Worm (Caenorhabditis elegans) whole organism, L2 larva: ENCODE results near the gene W05E10.5.

Source experiments
- C34F6.9 ChIP-seq: fragments of 150-350 bp; optimal IDR thresholded peaks from 2 replicates; lab custom pipeline; 2014; ENCODE audit warnings: missing biosample characterization, missing genetic modification characterization
- F13H6.1 ChIP-seq: sonication (generic microtip); optimal IDR thresholded peaks from 2 replicates; lab custom pipeline; 2016; ENCODE audit warnings: missing genetic modification characterization, missing compliant biosample characterization
- R02D3.7 ChIP-seq: fragments of 150-350 bp; optimal IDR thresholded peaks from 2 replicates; lab custom pipeline; 2014; ENCODE audit warnings: missing biosample characterization, missing genetic modification characterization
- ZK546.5 ChIP-seq: sonication (generic microtip); optimal IDR thresholded peaks from 2 replicates; lab custom pipeline; 2017; ENCODE audit warnings: missing biosample characterization, missing genetic modification characterization
- alr-1 ChIP-seq: fragments of 150-350 bp; optimal IDR thresholded peaks from 2 replicates; lab custom pipeline; 2014; ENCODE audit warnings: missing biosample characterization, missing genetic modification characterization
- aly-2 ChIP-seq: fragments of 150-350 bp; optimal IDR thresholded peaks from 2 replicates; lab custom pipeline; 2014; ENCODE audit warnings: missing biosample characterization, missing genetic modification characterization
- ama-1 ChIP-seq: fragments of 150-350 bp; optimal IDR thresholded peaks from 2 replicates; lab custom pipeline; 2018; ENCODE audit warnings: inconsistent platforms
- blmp-1 ChIP-seq: sonication (generic microtip); optimal IDR thresholded peaks from 2 replicates; lab custom pipeline; 2017; ENCODE audit warnings: missing genetic modification characterization, mild to moderate bottlenecking, missing compliant biosample characterization, antibody characterized with exemption, moderate library complexity; ENCODE audit not compliant: insufficient read depth
- ceh-16 ChIP-seq: fragments of 150-350 bp; optimal IDR thresholded peaks from 2 replicates; lab custom pipeline; 2014; ENCODE audit warnings: missing biosample characterization, missing genetic modification characterization
- ceh-82 ChIP-seq: fragments of 150-350 bp; optimal IDR thresholded peaks from 2 replicates; lab custom pipeline; 2014; ENCODE audit warnings: missing biosample characterization, missing genetic modification characterization
- crh-2 ChIP-seq: sonication (generic microtip); optimal IDR thresholded peaks from 2 replicates; lab custom pipeline; 2017; ENCODE audit warnings: missing biosample characterization, missing genetic modification characterization
- dmd-4 ChIP-seq: sonication (generic microtip); optimal IDR thresholded peaks from 2 replicates; lab custom pipeline; 2017; ENCODE audit warnings: missing biosample characterization, missing genetic modification characterization
- egl-27 ChIP-seq: sonication (generic microtip); optimal IDR thresholded peaks from 3 replicates; lab custom pipeline; 2017; ENCODE audit warnings: missing biosample characterization, missing genetic modification reagents, missing genetic modification characterization
- elt-1 ChIP-seq: fragments of 150-350 bp; optimal IDR thresholded peaks from 2 replicates; lab custom pipeline; 2014; ENCODE audit warnings: missing biosample characterization, missing genetic modification characterization
- elt-3 ChIP-seq: sonication (generic microtip); optimal IDR thresholded peaks from 2 replicates; lab custom pipeline; 2017; ENCODE audit warnings: missing biosample characterization, missing genetic modification characterization
- fos-1 ChIP-seq: fragments of 150-350 bp; optimal IDR thresholded peaks from 2 replicates; lab custom pipeline; 2014; ENCODE audit warnings: missing biosample characterization, missing genetic modification characterization
- gmeb-1 ChIP-seq: fragments of 150-350 bp; optimal IDR thresholded peaks from 2 replicates; lab custom pipeline; 2014; ENCODE audit warnings: missing biosample characterization, missing genetic modification characterization
- lin-11 ChIP-seq: fragments of 150-350 bp; sonication (generic microtip); optimal IDR thresholded peaks from 2 replicates; lab custom pipeline; 2014; ENCODE audit warnings: missing biosample characterization, missing genetic modification characterization, inconsistent platforms, mixed read lengths
- lin-13 ChIP-seq: fragments of 150-350 bp; optimal IDR thresholded peaks from 2 replicates; lab custom pipeline; 2014; ENCODE audit warnings: missing biosample characterization, missing genetic modification reagents, missing genetic modification characterization
- lin-39 ChIP-seq: fragments of 150-350 bp; optimal IDR thresholded peaks from 2 replicates; lab custom pipeline; 2014; ENCODE audit warnings: missing biosample characterization, missing genetic modification reagents, missing genetic modification characterization
- lsy-2 ChIP-seq, 2 experiments: fragments of 150-350 bp in 1 of 2; sonication (generic microtip) in 1 of 2; optimal IDR thresholded peaks; 2 replicates each; lab custom pipeline; 2014 to 2017; ENCODE audit warnings: missing biosample characterization in 2 of 2, missing genetic modification characterization in 2 of 2
- mab-5 ChIP-seq: fragments of 150-350 bp; optimal IDR thresholded peaks from 2 replicates; lab custom pipeline; 2014; ENCODE audit warnings: missing biosample characterization, missing genetic modification characterization
- mbf-1 ChIP-seq: sonication (generic microtip); optimal IDR thresholded peaks from 2 replicates; lab custom pipeline; 2017; ENCODE audit warnings: missing biosample characterization, missing genetic modification characterization
- mdl-1 ChIP-seq, 2 experiments: fragments of 150-350 bp in 1 of 2; sonication (generic microtip) in 1 of 2; optimal IDR thresholded peaks; 2 replicates each; lab custom pipeline; 2017; ENCODE audit warnings: missing biosample characterization in 2 of 2, missing genetic modification characterization in 2 of 2
- nhr-10 ChIP-seq: sonication (generic microtip); optimal IDR thresholded peaks from 2 replicates; lab custom pipeline; 2017; ENCODE audit warnings: missing biosample characterization, missing genetic modification characterization
- nhr-11 ChIP-seq: fragments of 150-350 bp; optimal IDR thresholded peaks from 2 replicates; lab custom pipeline; 2014; ENCODE audit warnings: missing biosample characterization, missing genetic modification characterization
- nhr-12 ChIP-seq: fragments of 150-350 bp; optimal IDR thresholded peaks from 2 replicates; lab custom pipeline; 2014; ENCODE audit warnings: missing biosample characterization, missing genetic modification characterization
- nhr-129 ChIP-seq: fragments of 150-350 bp; optimal IDR thresholded peaks from 2 replicates; lab custom pipeline; 2014; ENCODE audit warnings: missing biosample characterization, missing genetic modification characterization
- nhr-21 ChIP-seq: fragments of 150-350 bp; optimal IDR thresholded peaks from 2 replicates; lab custom pipeline; 2014; ENCODE audit warnings: missing biosample characterization, missing genetic modification characterization
- nhr-23 ChIP-seq: fragments of 150-350 bp; optimal IDR thresholded peaks from 2 replicates; lab custom pipeline; 2014; ENCODE audit warnings: missing biosample characterization, missing genetic modification reagents, missing genetic modification characterization
- nhr-237 ChIP-seq: fragments of 150-350 bp; optimal IDR thresholded peaks from 2 replicates; lab custom pipeline; 2014; ENCODE audit warnings: missing biosample characterization, missing genetic modification characterization
- nhr-25 ChIP-seq: fragments of 150-350 bp; sonication (generic microtip); optimal IDR thresholded peaks from 3 replicates; lab custom pipeline; 2014; ENCODE audit warnings: missing biosample characterization, missing genetic modification characterization
- nhr-6 ChIP-seq: fragments of 150-350 bp; optimal IDR thresholded peaks from 2 replicates; lab custom pipeline; 2014; ENCODE audit warnings: missing biosample characterization, missing genetic modification characterization
- nhr-77 ChIP-seq: fragments of 150-350 bp; optimal IDR thresholded peaks from 2 replicates; lab custom pipeline; 2014; ENCODE audit warnings: missing biosample characterization, missing genetic modification characterization
- peb-1 ChIP-seq: fragments of 150-350 bp; optimal IDR thresholded peaks from 2 replicates; lab custom pipeline; 2014; ENCODE audit warnings: missing biosample characterization, missing genetic modification characterization
- sem-4 ChIP-seq: fragments of 150-350 bp; optimal IDR thresholded peaks from 2 replicates; lab custom pipeline; 2014; ENCODE audit warnings: missing biosample characterization, missing genetic modification reagents, missing genetic modification characterization
- skn-1 ChIP-seq: sonication (generic microtip); optimal IDR thresholded peaks from 2 replicates; lab custom pipeline; 2017; ENCODE audit warnings: missing biosample characterization, missing genetic modification characterization
- sma-3 ChIP-seq: sonication (generic microtip); optimal IDR thresholded peaks from 2 replicates; lab custom pipeline; 2016; ENCODE audit warnings: missing genetic modification reagents, missing genetic modification characterization, missing compliant biosample characterization
- sma-9 ChIP-seq, 2 experiments: fragments of 150-350 bp in 1 of 2; sonication (generic microtip) in 1 of 2; optimal IDR thresholded peaks; 2 replicates each; lab custom pipeline; 2014 to 2016; ENCODE audit warnings: missing genetic modification characterization in 2 of 2, mild to moderate bottlenecking in 1 of 2, missing biosample characterization in 1 of 2, missing compliant biosample characterization in 1 of 2, missing genetic modification reagents in 1 of 2, moderate library complexity in 1 of 2
- snpc-4 ChIP-seq: fragments of 150-350 bp; optimal IDR thresholded peaks from 2 replicates; lab custom pipeline; 2014; ENCODE audit warnings: missing biosample characterization, missing genetic modification characterization
- unc-39 ChIP-seq: fragments of 150-350 bp; optimal IDR thresholded peaks from 2 replicates; lab custom pipeline; 2014; ENCODE audit warnings: missing biosample characterization, missing genetic modification characterization
- unc-55 ChIP-seq: fragments of 150-350 bp; sonication (generic microtip); optimal IDR thresholded peaks from 3 replicates; lab custom pipeline; 2014; ENCODE audit warnings: missing biosample characterization, missing genetic modification reagents, missing genetic modification characterization
- unc-62 ChIP-seq: fragments of 150-350 bp; optimal IDR thresholded peaks from 2 replicates; lab custom pipeline; 2014; ENCODE audit warnings: missing biosample characterization, missing genetic modification reagents, missing genetic modification characterization
- zag-1 ChIP-seq: fragments of 150-350 bp; optimal IDR thresholded peaks from 2 replicates; lab custom pipeline; 2014; ENCODE audit warnings: missing biosample characterization, missing genetic modification characterization
- ztf-1 ChIP-seq: fragments of 200-800 bp; sonication (Bioruptor generic); conservative IDR thresholded peaks from 2 replicates; pipeline ENCODE4 v1.3.6; 2022; ENCODE audit warnings: missing genetic modification characterization, missing compliant biosample characterization
- ztf-11 ChIP-seq: sonication (generic microtip); optimal IDR thresholded peaks from 2 replicates; lab custom pipeline; 2017; ENCODE audit warnings: missing biosample characterization, missing genetic modification characterization
- ztf-4 ChIP-seq: fragments of 150-350 bp; optimal IDR thresholded peaks from 2 replicates; lab custom pipeline; 2014; ENCODE audit warnings: missing biosample characterization, missing genetic modification characterization

Gene W05E10.5

ce11 chrV:11645244-11645643 is 50.3 kb downstream of the W05E10.5 start, which contains the start of gene skp-1:
skp-1 (plus strand) TSS chrV:11645481.
- TF ChIP-seq zag-1 (tag; lab: Kevin White, UChicago) (no peak), egl-27 (tag; lab: Kevin White, UChicago) (no peak), nhr-10 (tag; lab: Kevin White, UChicago) (no peak), F13H6.1 (tag; lab: Kevin White, UChicago) (no peak), unc-62 (GFP tag; lab: Kevin White, UChicago) (no peak), ZK546.5 (no peak), dmd-4 (tag; lab: Kevin White, UChicago) (no peak), R02D3.7 (tag; lab: Kevin White, UChicago) (no peak), aly-2 (no peak), unc-39 (tag; lab: Kevin White, UChicago) (no peak), mbf-1 (tag; lab: Kevin White, UChicago) (no peak), sma-9 (GFP tag; optimal IDR thresholded peaks at IDR 0.05; lab: Kevin White, UChicago) (no peak), sma-9 (tag; optimal IDR thresholded peaks at IDR 0.05; lab: Kevin White, UChicago) (no peak), mdl-1 (tag; optimal IDR thresholded peaks at IDR 0.05; lab: Kevin White, UChicago) (no peak), sma-3 (GFP tag; lab: Kevin White, UChicago) (no peak), lin-39 (tag; lab: Kevin White, UChicago) (no peak)

ce11 chrV:11644166-11644565 is 51.3 kb downstream of the W05E10.5 start, which contains the start of gene bir-1:
bir-1 (plus strand) TSS chrV:11644477.
- TF ChIP-seq elt-3 (tag; lab: Kevin White, UChicago) (no peak), ZK546.5 (no peak), ceh-82 (tag; lab: Kevin White, UChicago) (no peak), nhr-237 (tag; lab: Kevin White, UChicago) (no peak), ztf-4 (no peak), sma-9 (GFP tag; optimal IDR thresholded peaks at IDR 0.05; lab: Kevin White, UChicago) (peak; percentile 69), sma-9 (tag; optimal IDR thresholded peaks at IDR 0.05; lab: Kevin White, UChicago) (no peak), zag-1 (tag; lab: Kevin White, UChicago) (no peak), nhr-25 (tag; lab: Kevin White, UChicago) (peak; percentile 58), snpc-4 (tag; lab: Kevin White, UChicago) (no peak), F13H6.1 (tag; lab: Kevin White, UChicago) (peak; percentile 46), ceh-16 (tag; lab: Kevin White, UChicago) (no peak), ztf-1 (GFP tag; lab: Robert Waterston, UW) (no peak), skn-1 (no peak), lin-11 (no peak), sem-4 (tag; lab: Kevin White, UChicago) (no peak), mdl-1 (tag; optimal IDR thresholded peaks at IDR 0.05; lab: Kevin White, UChicago) (peak; percentile 44 to 75), lsy-2 (tag; optimal IDR thresholded peaks at IDR 0.05; lab: Kevin White, UChicago) (peak in 1 of 2 experiments; percentile 77), fos-1 (tag; lab: Kevin White, UChicago) (peak; percentile 55), nhr-21 (tag; lab: Kevin White, UChicago) (no peak), blmp-1 (no peak), sma-3 (GFP tag; lab: Kevin White, UChicago) (peak; percentile 46), aly-2 (no peak), ama-1 (lab: Kevin White, UChicago) (no peak), ztf-11 (no peak), nhr-77 (no peak), unc-55 (GFP tag; lab: Kevin White, UChicago) (peak; percentile 90), nhr-23 (tag; lab: Kevin White, UChicago) (no peak), nhr-12 (no peak), R02D3.7 (tag; lab: Kevin White, UChicago) (no peak), lin-39 (tag; lab: Kevin White, UChicago) (no peak), unc-62 (GFP tag; lab: Kevin White, UChicago) (no peak), lin-13 (peak; percentile 70), elt-1 (tag; lab: Kevin White, UChicago) (no peak), dmd-4 (tag; lab: Kevin White, UChicago) (no peak), egl-27 (tag; lab: Kevin White, UChicago) (no peak), peb-1 (tag; lab: Kevin White, UChicago) (no peak), nhr-10 (tag; lab: Kevin White, UChicago) (no peak), nhr-129 (tag; lab: Kevin White, UChicago) (peak; percentile 58), crh-2 (peak; percentile 68), gmeb-1 (tag; lab: Kevin White, UChicago) (peak; percentile 59), nhr-6 (tag; lab: Kevin White, UChicago) (no peak), mab-5 (no peak), unc-39 (tag; lab: Kevin White, UChicago) (no peak), C34F6.9 (peak; percentile 91), alr-1 (tag; lab: Kevin White, UChicago) (no peak), nhr-11 (tag; lab: Kevin White, UChicago) (no peak), mbf-1 (tag; lab: Kevin White, UChicago) (no peak)
